Worm (Caenorhabditis elegans) whole organism, early embryonic: ENCODE measurements around the gene fbxa-106.

Experiments
- B0310.2 ChIP-seq: sonication (generic microtip); optimal IDR thresholded peaks from 2 replicates; lab custom pipeline; 2016; ENCODE audit warnings: mild to moderate bottlenecking, missing genetic modification characterization, missing compliant biosample characterization
- F13C5.2 ChIP-seq: sonication (generic microtip); optimal IDR thresholded peaks from 2 replicates; lab custom pipeline; 2017; ENCODE audit warnings: mild to moderate bottlenecking, missing genetic modification characterization, inconsistent platforms, missing compliant biosample characterization
- aly-1 ChIP-seq: sonication (generic microtip); optimal IDR thresholded peaks from 2 replicates; lab custom pipeline; 2016; ENCODE audit warnings: missing genetic modification characterization, missing compliant biosample characterization
- ama-1 ChIP-seq: fragments of 150-350 bp; optimal IDR thresholded peaks from 2 replicates; lab custom pipeline; 2014
- ceh-13 ChIP-seq: fragments of 200-800 bp; sonication (Bioruptor generic); optimal IDR thresholded peaks from 2 replicates; lab custom pipeline; 2018; ENCODE audit warnings: mild to moderate bottlenecking, missing genetic modification characterization, missing compliant biosample characterization
- ceh-36 ChIP-seq: sonication (generic microtip); optimal IDR thresholded peaks from 2 replicates; lab custom pipeline; 2016; ENCODE audit warnings: missing genetic modification characterization, inconsistent platforms, missing compliant biosample characterization
- flt-1 ChIP-seq: fragments of 200-800 bp; sonication (Bioruptor generic); IDR thresholded peaks from 2 replicates; pipeline ENCODE4 v1.3.6; 2022; ENCODE audit warnings: missing genetic modification characterization, missing compliant biosample characterization
- hmg-4 ChIP-seq: fragments of 200-800 bp; sonication (Bioruptor generic); optimal IDR thresholded peaks from 2 replicates; lab custom pipeline; 2018; ENCODE audit warnings: mild to moderate bottlenecking, missing genetic modification characterization, missing compliant biosample characterization
- hnd-1 ChIP-seq: sonication (generic microtip); optimal IDR thresholded peaks from 2 replicates; lab custom pipeline; 2016; ENCODE audit warnings: missing genetic modification characterization, missing compliant biosample characterization
- scrt-1 ChIP-seq: fragments of 200-800 bp; sonication (Bioruptor generic); IDR thresholded peaks from 2 replicates; pipeline ENCODE4 v1.3.6; 2022; ENCODE audit warnings: missing genetic modification characterization, missing compliant biosample characterization
- sea-1 ChIP-seq: fragments of 200-800 bp; sonication (Bioruptor generic); conservative IDR thresholded peaks from 2 replicates; pipeline ENCODE4 v1.3.6; 2022; ENCODE audit warnings: missing genetic modification characterization, missing compliant biosample characterization
- tbx-11 ChIP-seq: fragments of 200-800 bp; sonication (Bioruptor generic); IDR thresholded peaks from 2 replicates; pipeline ENCODE4 v1.3.6; 2022; ENCODE audit warnings: missing genetic modification characterization, missing compliant biosample characterization
- tra-4 ChIP-seq: sonication (generic microtip); optimal IDR thresholded peaks from 2 replicates; lab custom pipeline; 2017; ENCODE audit warnings: missing genetic modification characterization, missing compliant biosample characterization

DNA sequence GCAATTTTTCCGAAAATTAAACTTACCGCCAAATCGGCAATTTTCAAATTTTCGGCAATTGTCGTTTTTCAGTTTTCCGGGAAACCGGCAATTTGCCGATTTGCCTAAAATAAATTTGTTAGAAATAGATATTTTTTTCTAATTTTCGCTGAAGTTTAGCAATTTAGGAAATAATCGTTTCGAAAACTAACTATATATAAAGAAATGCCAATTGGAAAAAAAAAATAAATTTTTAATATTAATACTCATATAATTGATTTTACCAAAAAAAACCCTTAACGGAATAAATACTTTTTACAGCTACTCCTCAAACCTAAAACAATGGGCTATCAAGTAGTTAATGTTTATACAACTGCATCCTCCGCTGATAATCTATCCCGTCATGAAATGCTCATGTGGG is 41.7 kb downstream of the fbxa-106 start, which contains the start of gene ebp-1:
- TF ChIP-seq hmg-4: no peak
- TF ChIP-seq flt-1: no peak
- no peak for TF ChIP-seq aly-1 (tag; lab: Kevin White, UChicago)
- TF ChIP-seq ama-1: no peak
- TF ChIP-seq ceh-13 (GFP tag; lab: Kevin White, UChicago): no peak
- TF ChIP-seq ceh-36: no peak
- TF ChIP-seq sea-1 (GFP tag; lab: Robert Waterston, UW): no peak
- TF ChIP-seq F13C5.2 (tag; lab: Kevin White, UChicago): no peak
- no peak for TF ChIP-seq tbx-11 (GFP tag; lab: Robert Waterston, UW)
- no peak for TF ChIP-seq hnd-1 (tag; lab: Kevin White, UChicago)
- no peak for TF ChIP-seq B0310.2
- no peak for TF ChIP-seq scrt-1 (GFP tag; lab: Robert Waterston, UW)
- TF ChIP-seq tra-4 (tag; lab: Kevin White, UChicago): no peak
